Worm (Caenorhabditis elegans): ENCODE data around the gene Y42H9AR.5.

DNA sequence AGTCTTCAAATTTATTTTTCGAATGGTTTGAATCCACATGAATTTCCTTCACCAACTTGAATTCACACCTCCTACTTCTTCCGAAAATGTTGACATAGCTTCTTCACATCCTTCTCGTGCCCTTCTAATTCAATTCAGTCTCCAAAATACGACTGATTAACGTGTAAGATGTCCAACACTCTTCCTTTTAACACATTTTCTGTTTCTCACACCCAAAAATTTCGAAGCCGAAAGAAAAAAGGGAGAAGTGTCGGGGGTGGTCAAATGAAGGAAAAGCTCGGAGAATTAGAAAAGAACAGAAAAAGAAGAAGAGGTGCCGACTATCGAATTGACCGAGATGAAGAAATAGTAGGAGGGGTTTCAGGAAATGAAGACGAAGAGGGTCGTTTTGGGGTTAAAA is 49.6 kb upstream of the Y42H9AR.5 start:
- TF ChIP-seq elt-4 (tag; optimal IDR thresholded peaks at IDR 0.05), result no peak
- TF ChIP-seq nfya-1 (tag; optimal IDR thresholded peaks at IDR 0.05), result no peak
- TF ChIP-seq lin-11 (tag; optimal IDR thresholded peaks at IDR 0.05), result no peak
